Worm (Caenorhabditis elegans) whole organism, young adult: ENCODE data around the gene F55C5.10.

Experiments used
- B0019.2 ChIP-seq: fragments of 200-800 bp; sonication (Bioruptor generic); conservative IDR thresholded peaks from 2 replicates; pipeline ENCODE4 v1.3.6; 2022; ENCODE audit warnings: missing genetic modification reagents, missing genetic modification characterization, missing compliant biosample characterization
- B0035.1 ChIP-seq: sonication (generic microtip); optimal IDR thresholded peaks from 2 replicates; lab custom pipeline; 2016; ENCODE audit warnings: missing genetic modification characterization, mild to moderate bottlenecking, missing compliant biosample characterization, missing genotype, missing genetic modification reagents
- D2030.7 ChIP-seq: fragments of 200-800 bp; sonication (Bioruptor generic); IDR thresholded peaks from 2 replicates; pipeline ENCODE4 v1.3.6; 2022; ENCODE audit warnings: missing genetic modification reagents, missing genetic modification characterization, missing compliant biosample characterization
- F57A8.1 ChIP-seq: fragments of 200-800 bp; sonication (Bioruptor generic); optimal IDR thresholded peaks from 2 replicates; lab custom pipeline; 2018; ENCODE audit warnings: mild to moderate bottlenecking, missing genetic modification characterization, moderate library complexity, missing compliant biosample characterization
- F57C9.4 ChIP-seq: sonication (generic microtip); optimal IDR thresholded peaks from 2 replicates; lab custom pipeline; 2017; ENCODE audit warnings: mild to moderate bottlenecking, missing genetic modification characterization, missing compliant biosample characterization
- K11D2.4 ChIP-seq: fragments of 200-800 bp; sonication (Bioruptor generic); IDR thresholded peaks from 2 replicates; pipeline ENCODE4 v1.3.6; 2022; ENCODE audit warnings: missing genetic modification reagents, missing genetic modification characterization, missing compliant biosample characterization
- T07F8.4 ChIP-seq: sonication (generic microtip); optimal IDR thresholded peaks from 2 replicates; lab custom pipeline; 2016; ENCODE audit warnings: mild to moderate bottlenecking, missing genetic modification characterization, moderate library complexity, missing compliant biosample characterization
- T26A5.8 ChIP-seq: sonication (generic microtip); optimal IDR thresholded peaks from 2 replicates; lab custom pipeline; 2016; ENCODE audit warnings: missing genetic modification characterization, missing compliant biosample characterization
- Y53G8AR.9 ChIP-seq: fragments of 200-800 bp; sonication (Bioruptor generic); conservative IDR thresholded peaks from 2 replicates; pipeline ENCODE4 v1.3.6; 2022; ENCODE audit warnings: missing genetic modification reagents, missing genetic modification characterization, missing compliant biosample characterization
- Y56A3A.18 ChIP-seq: fragments of 200-800 bp; sonication (Bioruptor generic); IDR thresholded peaks from 2 replicates; pipeline ENCODE4 v1.3.6; 2022; ENCODE audit warnings: missing genetic modification reagents, missing genetic modification characterization, missing compliant biosample characterization
- Y67H2A.10 ChIP-seq: fragments of 200-800 bp; sonication (Bioruptor generic); conservative IDR thresholded peaks from 2 replicates; pipeline ENCODE4 v1.3.6; 2022; ENCODE audit warnings: missing genetic modification reagents, missing genetic modification characterization, missing compliant biosample characterization
- ZK185.1 ChIP-seq: sonication (generic microtip); optimal IDR thresholded peaks from 2 replicates; lab custom pipeline; 2016; ENCODE audit warnings: mild to moderate bottlenecking, missing genetic modification characterization, missing compliant biosample characterization; ENCODE audit not compliant: poor library complexity, severe bottlenecking
- akir-1 ChIP-seq: fragments of 200-800 bp; sonication (Bioruptor generic); optimal IDR thresholded peaks from 2 replicates; lab custom pipeline; 2018; ENCODE audit warnings: mild to moderate bottlenecking, missing genetic modification characterization, moderate library complexity, missing compliant biosample characterization
- aptf-2 ChIP-seq: fragments of 200-800 bp; sonication (Bioruptor generic); conservative IDR thresholded peaks from 2 replicates; pipeline ENCODE4 v1.3.6; 2022; ENCODE audit warnings: missing genetic modification reagents, missing genetic modification characterization, missing compliant biosample characterization
- aptf-3 ChIP-seq: fragments of 200-800 bp; sonication (Bioruptor generic); IDR thresholded peaks from 2 replicates; pipeline ENCODE4 v1.3.6; 2022; ENCODE audit warnings: missing genetic modification characterization, missing compliant biosample characterization
- atf-7 ChIP-seq: sonication (generic microtip); optimal IDR thresholded peaks from 2 replicates; lab custom pipeline; 2017; ENCODE audit warnings: mild to moderate bottlenecking, missing genetic modification characterization, missing compliant biosample characterization
- bed-2 ChIP-seq: fragments of 200-800 bp; sonication (Bioruptor generic); IDR thresholded peaks from 2 replicates; pipeline ENCODE4 v1.3.6; 2022; ENCODE audit warnings: missing genetic modification reagents, missing genetic modification characterization, missing compliant biosample characterization
- cebp-1 ChIP-seq, 2 experiments: fragments of 200-800 bp in 1 of 2; sonication (Bioruptor generic) in 1 of 2; sonication (generic microtip) in 1 of 2; IDR thresholded peaks in 1 of 2; optimal IDR thresholded peaks in 1 of 2; 2 replicates each; pipeline versions ENCODE4 v1.3.6 to Lab custom; 2017 to 2022; ENCODE audit warnings: missing compliant biosample characterization in 2 of 2, missing genetic modification characterization in 2 of 2, mild to moderate bottlenecking in 1 of 2, missing genetic modification reagents in 1 of 2, moderate library complexity in 1 of 2
- ceh-91 ChIP-seq: fragments of 200-800 bp; sonication (Bioruptor generic); IDR thresholded peaks from 2 replicates; pipeline ENCODE4 v1.3.6; 2022; ENCODE audit warnings: missing genetic modification reagents, missing genetic modification characterization, missing compliant biosample characterization
- dox-1 ChIP-seq: fragments of 200-800 bp; sonication (Bioruptor generic); IDR thresholded peaks from 2 replicates; pipeline ENCODE4 v1.3.6; 2022; ENCODE audit warnings: missing genetic modification reagents, missing genetic modification characterization, missing compliant biosample characterization
- egl-44 ChIP-seq: fragments of 200-800 bp; sonication (Bioruptor generic); IDR thresholded peaks from 2 replicates; pipeline ENCODE4 v1.3.6; 2022; ENCODE audit warnings: missing genetic modification reagents, missing genetic modification characterization, missing compliant biosample characterization
- ekl-4 ChIP-seq: fragments of 200-800 bp; sonication (Bioruptor generic); IDR thresholded peaks from 2 replicates; pipeline ENCODE4 v1.3.6; 2022; ENCODE audit warnings: missing genetic modification reagents, missing genetic modification characterization, missing compliant biosample characterization
- lag-1 ChIP-seq: fragments of 200-800 bp; sonication (Bioruptor generic); IDR thresholded peaks from 2 replicates; pipeline ENCODE4 v1.3.6; 2022; ENCODE audit warnings: missing genetic modification reagents, missing genetic modification characterization, missing compliant biosample characterization
- let-607 ChIP-seq, 2 experiments: fragments of 200-800 bp in 1 of 2; sonication (Bioruptor generic) in 1 of 2; sonication (generic microtip) in 1 of 2; optimal IDR thresholded peaks; 2 replicates each; lab custom pipeline; 2016 to 2018; ENCODE audit warnings: mild to moderate bottlenecking in 2 of 2, missing compliant biosample characterization in 2 of 2, missing genetic modification characterization in 2 of 2, moderate library complexity in 2 of 2, missing genotype in 1 of 2
- lin-26 ChIP-seq: fragments of 200-800 bp; sonication (Bioruptor generic); IDR thresholded peaks from 2 replicates; pipeline ENCODE4 v1.3.6; 2022; ENCODE audit warnings: missing genetic modification reagents, missing genetic modification characterization, missing compliant biosample characterization
- lin-40 ChIP-seq: sonication (generic microtip); optimal IDR thresholded peaks from 2 replicates; lab custom pipeline; 2016; ENCODE audit warnings: missing genetic modification characterization, mild to moderate bottlenecking, missing compliant biosample characterization, missing genotype, missing genetic modification reagents
- lin-54 ChIP-seq: fragments of 200-800 bp; sonication (Bioruptor generic); optimal IDR thresholded peaks from 2 replicates; lab custom pipeline; 2018; ENCODE audit warnings: mild to moderate bottlenecking, missing genetic modification characterization, missing compliant biosample characterization
- madf-3 ChIP-seq: fragments of 200-800 bp; sonication (Bioruptor generic); IDR thresholded peaks from 2 replicates; pipeline ENCODE4 v1.3.6; 2022; ENCODE audit warnings: missing genetic modification reagents, missing genetic modification characterization, missing compliant biosample characterization
- madf-8 ChIP-seq: fragments of 200-800 bp; sonication (Bioruptor generic); conservative IDR thresholded peaks from 2 replicates; pipeline ENCODE4 v1.3.6; 2022; ENCODE audit warnings: missing genetic modification reagents, missing genetic modification characterization, missing compliant biosample characterization
- nfya-2 ChIP-seq: fragments of 200-800 bp; sonication (Bioruptor generic); IDR thresholded peaks from 2 replicates; pipeline ENCODE4 v1.3.6; 2022; ENCODE audit warnings: missing genetic modification reagents, missing genetic modification characterization, missing compliant biosample characterization
- nhr-80 ChIP-seq: sonication (generic microtip); optimal IDR thresholded peaks from 2 replicates; lab custom pipeline; 2016; ENCODE audit warnings: missing genetic modification characterization, missing compliant biosample characterization
- pbrm-1 ChIP-seq: fragments of 200-800 bp; sonication (Bioruptor generic); IDR thresholded peaks from 2 replicates; pipeline ENCODE4 v1.3.6; 2022; ENCODE audit warnings: missing genetic modification reagents, missing genetic modification characterization, missing compliant biosample characterization
- repo-1 ChIP-seq: sonication (generic microtip); optimal IDR thresholded peaks from 2 replicates; lab custom pipeline; 2017; ENCODE audit warnings: mild to moderate bottlenecking, missing genetic modification characterization, missing compliant biosample characterization
- rpc-1 ChIP-seq, 2 experiments: fragments of 150-350 bp in 1 of 2; sonication (generic microtip) in 1 of 2; optimal IDR thresholded peaks; 2 replicates each; lab custom pipeline; 2014 to 2018; ENCODE audit warnings: missing biosample characterization in 1 of 2, missing genetic modification characterization in 1 of 2, missing genetic modification reagents in 1 of 2, missing genotype in 1 of 2
- sea-2 ChIP-seq: fragments of 200-800 bp; sonication (Bioruptor generic); IDR thresholded peaks from 2 replicates; pipeline ENCODE4 v1.3.6; 2022; ENCODE audit warnings: missing genetic modification characterization, missing compliant biosample characterization
- snpc-3.4 ChIP-seq: sonication (generic microtip); optimal IDR thresholded peaks from 2 replicates; lab custom pipeline; 2017; ENCODE audit warnings: missing genetic modification characterization, mild to moderate bottlenecking, missing compliant biosample characterization, antibody characterized with exemption, moderate library complexity, missing genotype, missing genetic modification reagents
- somi-1 ChIP-seq: fragments of 200-800 bp; sonication (Bioruptor generic); optimal IDR thresholded peaks from 2 replicates; lab custom pipeline; 2018; ENCODE audit warnings: mild to moderate bottlenecking, missing genetic modification characterization, missing compliant biosample characterization
- tbp1 ChIP-seq: fragments of 200-800 bp; sonication (Bioruptor generic); optimal IDR thresholded peaks from 2 replicates; lab custom pipeline; 2018; ENCODE audit warnings: mild to moderate bottlenecking, missing genetic modification characterization, missing compliant biosample characterization
- tbx-9 ChIP-seq: sonication (generic microtip); optimal IDR thresholded peaks from 2 replicates; lab custom pipeline; 2016; ENCODE audit warnings: borderline replicate concordance, missing genetic modification characterization, inconsistent platforms, missing compliant biosample characterization
- tlf-1 ChIP-seq: fragments of 200-800 bp; sonication (Bioruptor generic); optimal IDR thresholded peaks from 2 replicates; lab custom pipeline; 2018; ENCODE audit warnings: mild to moderate bottlenecking, missing genetic modification characterization, missing compliant biosample characterization
- unc-62 ChIP-seq: fragments of 150-350 bp; optimal IDR thresholded peaks from 2 replicates; lab custom pipeline; 2014; ENCODE audit warnings: missing biosample characterization, missing genetic modification reagents, missing genetic modification characterization
- ztf-18 ChIP-seq: sonication (generic microtip); optimal IDR thresholded peaks from 2 replicates; lab custom pipeline; 2016; ENCODE audit warnings: missing genotype, mild to moderate bottlenecking, missing genetic modification characterization, missing compliant biosample characterization
- ztf-25 ChIP-seq: fragments of 200-800 bp; sonication (Bioruptor generic); IDR thresholded peaks from 2 replicates; pipeline ENCODE4 v1.3.6; 2022; ENCODE audit warnings: missing genetic modification reagents, missing genetic modification characterization, missing compliant biosample characterization

The F55C5.10 gene

ce11 chrV:12300166-12300565, 16.9 kb downstream of the F55C5.10 start (continued):
- TF ChIP-seq aptf-2 (GFP tag; lab: Robert Waterston, UW) (no peak), T26A5.8 (tag; lab: Kevin White, UChicago) (no peak), bed-2 (GFP tag; lab: Robert Waterston, UW) (no peak), rpc-1 (optimal IDR thresholded peaks at IDR 0.05; lab: Kevin White, UChicago) (no peak), rpc-1 (tag; optimal IDR thresholded peaks at IDR 0.05; lab: Kevin White, UChicago) (no peak), cebp-1 (GFP tag; IDR thresholded peaks at IDR 0.05; lab: Robert Waterston, UW) (no peak), cebp-1 (tag; optimal IDR thresholded peaks at IDR 0.05; lab: Kevin White, UChicago) (peak; percentile 56), B0035.1 (no peak), ZK185.1 (tag; lab: Kevin White, UChicago) (peak; percentile 43), madf-3 (GFP tag; lab: Robert Waterston, UW) (no peak), unc-62 (GFP tag; lab: Kevin White, UChicago) (peak; percentile 46), nfya-2 (GFP tag; lab: Robert Waterston, UW) (no peak), lin-54 (GFP tag; lab: Kevin White, UChicago) (peak; percentile 12), madf-8 (GFP tag; lab: Robert Waterston, UW) (no peak), tbx-9 (tag; lab: Kevin White, UChicago) (no peak), egl-44 (GFP tag; lab: Robert Waterston, UW) (no peak), aptf-3 (GFP tag; lab: Robert Waterston, UW) (no peak), Y53G8AR.9 (GFP tag; lab: Robert Waterston, UW) (no peak), repo-1 (tag; lab: Kevin White, UChicago) (peak; percentile 15), lin-40 (tag; lab: Kevin White, UChicago) (peak; percentile 49), dox-1 (GFP tag; lab: Robert Waterston, UW) (peak; percentile 35; the same call in 1 of the 2 replicates), ceh-91 (GFP tag; lab: Robert Waterston, UW) (no peak), B0019.2 (GFP tag; lab: Robert Waterston, UW) (no peak), tbp1 (peak; percentile 20), tlf-1 (GFP tag; lab: Kevin White, UChicago) (no peak), sea-2 (no peak), ekl-4 (no peak), nhr-80 (tag; lab: Kevin White, UChicago) (peak; percentile 59), K11D2.4 (no peak), Y56A3A.18 (GFP tag; lab: Robert Waterston, UW) (0 out of 2 replicates have a peak, but pooled peaks have one; percentile 64), let-607 (tag; optimal IDR thresholded peaks at IDR 0.05; lab: Kevin White, UChicago) (peak in 1 of 2 experiments; percentile 14)

ce11 chrV:12300780-12301460, 17.6 kb downstream of the F55C5.10 start:
- TF ChIP-seq somi-1 (GFP tag; lab: Kevin White, UChicago) (peak; percentile 12), lin-26 (GFP tag; lab: Robert Waterston, UW) (no peak), pbrm-1 (GFP tag; lab: Robert Waterston, UW) (0 out of 2 replicates have a peak, but pooled peaks have one; percentile 20)

- TF ChIP-seq ztf-25 (no peak), nhr-80 (tag; lab: Kevin White, UChicago) (peak; percentile 58), lag-1 (no peak), ztf-18 (tag; lab: Kevin White, UChicago) (no peak), cebp-1 (GFP tag; IDR thresholded peaks at IDR 0.05; lab: Robert Waterston, UW) (no peak), cebp-1 (tag; optimal IDR thresholded peaks at IDR 0.05; lab: Kevin White, UChicago) (peak; percentile 42), atf-7 (tag; lab: Kevin White, UChicago) (peak; percentile 51), akir-1 (GFP tag; lab: Kevin White, UChicago) (no peak), D2030.7 (GFP tag; lab: Robert Waterston, UW) (no peak), lin-26 (GFP tag; lab: Robert Waterston, UW) (no peak), Y53G8AR.9 (GFP tag; lab: Robert Waterston, UW) (no peak), F57C9.4 (tag; lab: Kevin White, UChicago) (no peak), snpc-3.4 (tag; lab: Kevin White, UChicago) (no peak), T07F8.4 (tag; lab: Kevin White, UChicago) (no peak), F57A8.1 (no peak), Y67H2A.10 (no peak)
Observed at ce11 chrV:12301985-12302591, 18.8 kb downstream of the F55C5.10 start, which contains the start of the genes frm-7 and F55C5.17. frm-7 (plus strand) TSS chrV:12302484. F55C5.17 (plus strand) TSS chrV:12302541.
